Fruit fly (Drosophila melanogaster) whole organism, pupa: Measurements from ENCODE around the gene CG46396.

Experiments
- CG10348 ChIP-seq: fragments of 200-800 bp; sonication (Bioruptor generic); IDR thresholded peaks from 2 replicates; pipeline ENCODE4 v1.3.6; 2022; ENCODE audit warnings: missing biosample characterization, missing genetic modification characterization
- CG17806 ChIP-seq: fragments of 200-800 bp; sonication (Bioruptor generic); optimal IDR thresholded peaks from 2 replicates; lab custom pipeline; 2018; ENCODE audit warnings: missing biosample characterization, mild to moderate bottlenecking, missing genetic modification characterization, moderate library complexity
- Pif1A ChIP-seq: fragments of 200-800 bp; sonication (Bioruptor generic); optimal IDR thresholded peaks from 3 replicates; lab custom pipeline; 2016; ENCODE audit warnings: missing biosample characterization, missing genetic modification characterization
- Snoo ChIP-seq: fragments of 200-800 bp; sonication (Bioruptor generic); optimal IDR thresholded peaks from 3 replicates; lab custom pipeline; 2017; ENCODE audit warnings: missing biosample characterization, mild to moderate bottlenecking, missing genetic modification characterization, inconsistent platforms
- gl ChIP-seq: fragments of 200-800 bp; sonication (Bioruptor generic); optimal IDR thresholded peaks from 2 replicates; lab custom pipeline; 2018; ENCODE audit warnings: missing biosample characterization, mild to moderate bottlenecking, missing genetic modification characterization
- rn ChIP-seq: fragments of 200-800 bp; sonication (Bioruptor generic); IDR thresholded peaks from 2 replicates; pipeline ENCODE4 v1.3.6; 2022; ENCODE audit warnings: missing biosample characterization, missing genetic modification characterization

- TF ChIP-seq gl (tag; lab: Kevin White, UChicago): no peak
- TF ChIP-seq Snoo (tag; lab: Kevin White, UChicago): no peak
- no peak for TF ChIP-seq CG10348 (GFP tag; lab: Robert Waterston, UW)
- no peak for TF ChIP-seq Pif1A
- no peak for TF ChIP-seq rn (GFP tag; lab: Robert Waterston, UW)
- no peak for TF ChIP-seq CG17806 (tag; lab: Kevin White, UChicago)
Observed at dm6 chr3R:6350755-6351154, 46.9 kb downstream of the CG46396 start, which contains the start of gene Pak.
